Fruit fly (Drosophila melanogaster) whole organism, embryonic: ENCODE data around the gene CG5516.

Experiments
- ATbp ChIP-seq: fragments of 200-800 bp; sonication (Bioruptor generic); optimal IDR thresholded peaks from 2 replicates; lab custom pipeline; 2017; ENCODE audit warnings: missing biosample characterization, mild to moderate bottlenecking, missing genetic modification characterization, missing genetic modification reagents
- Abd-B ChIP-seq: fragments of 200-800 bp; sonication (Bioruptor generic); optimal IDR thresholded peaks from 2 replicates; lab custom pipeline; 2018; ENCODE audit warnings: missing biosample characterization, mild to moderate bottlenecking, missing genetic modification characterization, moderate library complexity
- CG11247 ChIP-seq: fragments of 200-800 bp; sonication (Bioruptor generic); IDR thresholded peaks from 2 replicates; pipeline ENCODE4 v1.3.6; 2022; ENCODE audit warnings: missing biosample characterization, missing genetic modification characterization
- CG13123 ChIP-seq: fragments of 200-800 bp; sonication (Bioruptor generic); optimal IDR thresholded peaks from 2 replicates; lab custom pipeline; 2016; ENCODE audit warnings: missing biosample characterization, missing genetic modification characterization
- CG13775 ChIP-seq: fragments of 200-800 bp; sonication (Bioruptor generic); optimal IDR thresholded peaks from 3 replicates; lab custom pipeline; 2017; ENCODE audit warnings: missing biosample characterization, mild to moderate bottlenecking, missing genetic modification characterization
- CG17912 ChIP-seq: fragments of 200-800 bp; sonication (Bioruptor generic); optimal IDR thresholded peaks from 2 replicates; lab custom pipeline; 2018; ENCODE audit warnings: missing biosample characterization, mild to moderate bottlenecking, missing genetic modification characterization
- CG2199 ChIP-seq: fragments of 200-800 bp; sonication (Bioruptor generic); IDR thresholded peaks from 3 replicates; pipeline ENCODE4 v1.3.6; 2022; ENCODE audit warnings: missing biosample characterization, missing genetic modification characterization
- CG43689 ChIP-seq: fragments of 200-800 bp; sonication (Bioruptor generic); IDR thresholded peaks from 2 replicates; pipeline ENCODE4 v1.3.6; 2022; ENCODE audit warnings: missing biosample characterization, missing genetic modification characterization
- CG4730 ChIP-seq: fragments of 200-800 bp; sonication (Bioruptor generic); IDR thresholded peaks from 2 replicates; pipeline ENCODE4 v1.3.6; 2022; ENCODE audit warnings: missing biosample characterization, missing genetic modification characterization
- CG9609 ChIP-seq: fragments of 200-800 bp; sonication (Bioruptor generic); optimal IDR thresholded peaks from 3 replicates; lab custom pipeline; 2016; ENCODE audit warnings: missing biosample characterization, missing genetic modification characterization
- CG9817 ChIP-seq: fragments of 200-800 bp; sonication (Bioruptor generic); optimal IDR thresholded peaks from 2 replicates; lab custom pipeline; 2018; ENCODE audit warnings: missing biosample characterization, mild to moderate bottlenecking, missing genetic modification characterization, moderate library complexity
- CHES-1-like ChIP-seq: fragments of 200-800 bp; sonication (Bioruptor generic); optimal IDR thresholded peaks from 2 replicates; lab custom pipeline; 2016; ENCODE audit warnings: missing biosample characterization, missing genetic modification characterization
- CkIIα-i1 ChIP-seq: fragments of 200-800 bp; sonication (Bioruptor generic); IDR thresholded peaks from 2 replicates; pipeline ENCODE4 v1.3.6; 2022; ENCODE audit warnings: missing biosample characterization, missing genetic modification characterization
- Drgx ChIP-seq: fragments of 200-800 bp; sonication (Bioruptor generic); IDR thresholded peaks from 2 replicates; pipeline ENCODE4 v1.3.6; 2022; ENCODE audit warnings: missing biosample characterization, missing genetic modification characterization
- Gsc ChIP-seq: fragments of 200-800 bp; sonication (Bioruptor generic); IDR thresholded peaks from 2 replicates; pipeline ENCODE4 v1.3.6; 2022; ENCODE audit warnings: missing biosample characterization, missing genetic modification characterization
- Gug ChIP-seq: fragments of 200-800 bp; sonication (Bioruptor generic); IDR thresholded peaks from 4 replicates; pipeline ENCODE4 v1.3.6; 2022; ENCODE audit warnings: missing biosample characterization, missing genetic modification characterization
- HLH4C ChIP-seq: fragments of 200-800 bp; sonication (Bioruptor generic); IDR thresholded peaks from 3 replicates; pipeline ENCODE4 v1.3.6; 2022; ENCODE audit warnings: missing biosample characterization, missing genetic modification characterization; ENCODE audit not compliant: partially characterized antibody
- Hey ChIP-seq: fragments of 200-800 bp; sonication (Bioruptor generic); optimal IDR thresholded peaks from 3 replicates; lab custom pipeline; 2018; ENCODE audit warnings: missing biosample characterization, mild to moderate bottlenecking, missing genetic modification characterization
- Hmr ChIP-seq: fragments of 200-800 bp; sonication (Bioruptor generic); optimal IDR thresholded peaks from 3 replicates; lab custom pipeline; 2017; ENCODE audit warnings: mild to moderate bottlenecking, missing biosample characterization, missing genetic modification reagents, missing genetic modification characterization
- Hmx ChIP-seq: fragments of 200-800 bp; sonication (Bioruptor generic); optimal IDR thresholded peaks from 2 replicates; lab custom pipeline; 2016; ENCODE audit warnings: missing biosample characterization, missing genetic modification characterization
- Hr39 ChIP-seq: fragments of >200 bp; optimal IDR thresholded peaks from 2 replicates; lab custom pipeline; 2017
- Jarid2 ChIP-seq: fragments of 200-800 bp; sonication (Bioruptor generic); optimal IDR thresholded peaks from 3 replicates; lab custom pipeline; 2017; ENCODE audit warnings: mild to moderate bottlenecking, missing biosample characterization, missing genetic modification reagents, missing genetic modification characterization
- Lim3 ChIP-seq: fragments of 200-800 bp; sonication (Bioruptor generic); IDR thresholded peaks from 2 replicates; pipeline ENCODE4 v1.3.6; 2022; ENCODE audit warnings: missing biosample characterization, missing genetic modification characterization
- Mes4 ChIP-seq: fragments of 200-800 bp; sonication (Bioruptor generic); optimal IDR thresholded peaks from 2 replicates; lab custom pipeline; 2016; ENCODE audit warnings: missing biosample characterization, missing genetic modification characterization
- Oaz ChIP-seq: fragments of 200-800 bp; sonication (Bioruptor generic); IDR thresholded peaks from 2 replicates; pipeline ENCODE4 v1.3.6; 2022; ENCODE audit warnings: missing biosample characterization, missing genetic modification characterization
- PHDP ChIP-seq: fragments of 200-800 bp; sonication (Bioruptor generic); optimal IDR thresholded peaks from 3 replicates; lab custom pipeline; 2018; ENCODE audit warnings: missing biosample characterization, mild to moderate bottlenecking, missing genetic modification characterization, moderate library complexity
- YL-1 ChIP-seq: fragments of 200-800 bp; sonication (Bioruptor generic); optimal IDR thresholded peaks from 3 replicates; lab custom pipeline; 2017; ENCODE audit warnings: missing biosample characterization, mild to moderate bottlenecking, missing genetic modification characterization
- abd-A ChIP-seq: fragments of 200-800 bp; sonication (Bioruptor generic); optimal IDR thresholded peaks from 3 replicates; lab custom pipeline; 2019; ENCODE audit warnings: missing biosample characterization, mild to moderate bottlenecking, missing genetic modification characterization, moderate library complexity
- ac ChIP-seq: fragments of 200-800 bp; sonication (Bioruptor generic); optimal IDR thresholded peaks from 3 replicates; lab custom pipeline; 2017; ENCODE audit warnings: missing biosample characterization, mild to moderate bottlenecking, missing genetic modification characterization
- ase ChIP-seq: fragments of 200-800 bp; sonication (Bioruptor generic); IDR thresholded peaks from 3 replicates; pipeline ENCODE4 v1.3.6; 2022; ENCODE audit warnings: missing biosample characterization, missing genetic modification characterization
- ato ChIP-seq: fragments of 200-800 bp; sonication (Bioruptor generic); IDR thresholded peaks from 2 replicates; pipeline ENCODE4 v1.3.6; 2022; ENCODE audit warnings: missing biosample characterization, missing genetic modification characterization; ENCODE audit not compliant: partially characterized antibody
- cad ChIP-seq: fragments of >200 bp; optimal IDR thresholded peaks from 2 replicates; lab custom pipeline; 2017; ENCODE audit warnings: missing biosample characterization, missing genetic modification characterization
- caup ChIP-seq: fragments of 200-800 bp; sonication (Bioruptor generic); optimal IDR thresholded peaks from 3 replicates; lab custom pipeline; 2017; ENCODE audit warnings: missing biosample characterization, mild to moderate bottlenecking, missing genetic modification characterization, moderate library complexity; ENCODE audit not compliant: severe bottlenecking
- cwo ChIP-seq: fragments of 200-800 bp; sonication (Bioruptor generic); optimal IDR thresholded peaks from 3 replicates; lab custom pipeline; 2017; ENCODE audit warnings: missing biosample characterization, missing genetic modification characterization, mild to moderate bottlenecking, moderate library complexity, missing genetic modification reagents
- dmrt99B ChIP-seq: fragments of 200-800 bp; sonication (Bioruptor generic); optimal IDR thresholded peaks from 2 replicates; lab custom pipeline; 2018; ENCODE audit warnings: missing biosample characterization, mild to moderate bottlenecking, missing genetic modification characterization, moderate library complexity
- ems ChIP-seq: fragments of 200-800 bp; sonication (Bioruptor generic); optimal IDR thresholded peaks from 3 replicates; lab custom pipeline; 2016; ENCODE audit warnings: missing biosample characterization, missing genetic modification characterization
- esg ChIP-seq: fragments of 200-800 bp; sonication (Bioruptor generic); conservative IDR thresholded peaks from 2 replicates; pipeline ENCODE4 v1.3.6; 2022; ENCODE audit warnings: missing biosample characterization, missing genetic modification characterization
- gce ChIP-seq: fragments of 200-800 bp; sonication (Bioruptor generic); IDR thresholded peaks from 3 replicates; pipeline ENCODE4 v1.3.6; 2022; ENCODE audit warnings: missing biosample characterization, missing genetic modification characterization
- gem ChIP-seq: fragments of 200-800 bp; sonication (Bioruptor generic); optimal IDR thresholded peaks from 2 replicates; lab custom pipeline; 2019; ENCODE audit warnings: missing biosample characterization, mild to moderate bottlenecking, missing genetic modification characterization, moderate library complexity
- jing ChIP-seq: fragments of 200-800 bp; sonication (Bioruptor generic); optimal IDR thresholded peaks from 2 replicates; lab custom pipeline; 2018; ENCODE audit warnings: missing biosample characterization, mild to moderate bottlenecking, missing genetic modification characterization
- kni ChIP-seq: fragments of 200-800 bp; sonication (Bioruptor generic); optimal IDR thresholded peaks from 3 replicates; lab custom pipeline; 2017; ENCODE audit warnings: mild to moderate bottlenecking, missing biosample characterization, missing genetic modification reagents, missing genetic modification characterization
- nerfin-1 ChIP-seq: fragments of 200-800 bp; sonication (Bioruptor generic); optimal IDR thresholded peaks from 3 replicates; lab custom pipeline; 2019; ENCODE audit warnings: missing biosample characterization, mild to moderate bottlenecking, missing genetic modification characterization, moderate library complexity
- nom ChIP-seq: fragments of 200-800 bp; sonication (Bioruptor generic); optimal IDR thresholded peaks from 2 replicates; lab custom pipeline; 2017; ENCODE audit warnings: missing biosample characterization, missing genetic modification characterization, mild to moderate bottlenecking, moderate library complexity, missing genetic modification reagents
- pzg ChIP-seq: fragments of 200-800 bp; sonication (Bioruptor generic); optimal IDR thresholded peaks from 3 replicates; lab custom pipeline; 2018; ENCODE audit warnings: missing biosample characterization, mild to moderate bottlenecking, missing genetic modification characterization, moderate library complexity
- salm ChIP-seq: fragments of 200-800 bp; sonication (Bioruptor generic); optimal IDR thresholded peaks from 2 replicates; lab custom pipeline; 2018; ENCODE audit warnings: missing biosample characterization, mild to moderate bottlenecking, missing genetic modification characterization
- schlank ChIP-seq: fragments of 200-800 bp; sonication (Bioruptor generic); optimal IDR thresholded peaks from 2 replicates; lab custom pipeline; 2018; ENCODE audit warnings: missing biosample characterization, mild to moderate bottlenecking, missing genetic modification characterization
- scrt ChIP-seq: fragments of 200-800 bp; sonication (Bioruptor generic); optimal IDR thresholded peaks from 2 replicates; lab custom pipeline; 2018; ENCODE audit warnings: missing biosample characterization, mild to moderate bottlenecking, missing genetic modification characterization, moderate library complexity
- unc-4 ChIP-seq: fragments of 200-800 bp; sonication (Bioruptor generic); IDR thresholded peaks from 2 replicates; pipeline ENCODE4 v1.3.6; 2022; ENCODE audit warnings: missing biosample characterization, missing genetic modification characterization; ENCODE audit not compliant: partially characterized antibody
- wor ChIP-seq: fragments of 200-800 bp; sonication (Bioruptor generic); IDR thresholded peaks from 2 replicates; pipeline ENCODE4 v1.3.6; 2022; ENCODE audit warnings: missing biosample characterization, missing genetic modification characterization
- zf30C ChIP-seq: fragments of 200-800 bp; sonication (Bioruptor generic); optimal IDR thresholded peaks from 3 replicates; lab custom pipeline; 2018; ENCODE audit warnings: missing biosample characterization, mild to moderate bottlenecking, missing genetic modification characterization

The CG5516 gene

dm6 chr3R:16010009-16010505, 46.4 kb downstream of the CG5516 start (continued):
- no peak for TF ChIP-seq CG9817 (tag; lab: Kevin White, UChicago)
- TF ChIP-seq salm = no peak
- no peak for TF ChIP-seq kni (GFP tag; lab: Kevin White, UChicago)
- no peak for TF ChIP-seq Hr39 (lab: Kevin White, UChicago)
- no peak for TF ChIP-seq jing
- no peak for TF ChIP-seq CG13775 (GFP tag; lab: Kevin White, UChicago)
- peak; percentile 46 for TF ChIP-seq cwo (GFP tag; lab: Kevin White, UChicago)
- TF ChIP-seq Oaz (GFP tag; lab: Robert Waterston, UW) = no peak
- TF ChIP-seq CG11247 = no peak
- no peak for TF ChIP-seq gem (tag; lab: Kevin White, UChicago)
- TF ChIP-seq schlank (tag; lab: Kevin White, UChicago) = no peak
- TF ChIP-seq esg (GFP tag; lab: Robert Waterston, UW) = no peak
- TF ChIP-seq Abd-B (GFP tag; lab: Kevin White, UChicago) = no peak
- TF ChIP-seq Mes4 = no peak
- no peak for TF ChIP-seq CG4730 (GFP tag; lab: Robert Waterston, UW)
- no peak for TF ChIP-seq nom
- TF ChIP-seq, all 482 proteins: peak for 16

- TF ChIP-seq wor (GFP tag; lab: Robert Waterston, UW) = no peak
- no peak for TF ChIP-seq Gsc (GFP tag; lab: Robert Waterston, UW)
- TF ChIP-seq gce (GFP tag; lab: Robert Waterston, UW) = no peak
- no peak for TF ChIP-seq CG13123 (GFP tag; lab: Kevin White, UChicago)
- no peak for TF ChIP-seq Hmx (GFP tag; lab: Kevin White, UChicago)
- TF ChIP-seq scrt = peak; percentile 11
- TF ChIP-seq ems (GFP tag; lab: Kevin White, UChicago) = no peak
- TF ChIP-seq abd-A (tag; lab: Kevin White, UChicago) = no peak
- no peak for TF ChIP-seq pzg (GFP tag; lab: Kevin White, UChicago)
- no peak for TF ChIP-seq Jarid2 (GFP tag; lab: Kevin White, UChicago)
- no peak for TF ChIP-seq CG9609
- TF ChIP-seq nerfin-1 (tag; lab: Kevin White, UChicago) = peak; percentile 25
- no peak for TF ChIP-seq HLH4C
- no peak for TF ChIP-seq unc-4 (GFP tag; lab: Robert Waterston, UW)
- no peak for TF ChIP-seq Drgx (GFP tag; lab: Robert Waterston, UW)
- no peak for TF ChIP-seq ac (GFP tag; lab: Kevin White, UChicago)
- peak; percentile 23 for TF ChIP-seq ATbp (GFP tag; lab: Kevin White, UChicago)
- 0 out of 3 replicates have a peak, but pooled peaks have one; percentile 6 for TF ChIP-seq ase
- TF ChIP-seq zf30C (GFP tag; lab: Kevin White, UChicago) = no peak
- peak; percentile 63 for TF ChIP-seq Hey
- TF ChIP-seq Gug (GFP tag; lab: Robert Waterston, UW) = no peak
- TF ChIP-seq dmrt99B (tag; lab: Kevin White, UChicago) = peak; percentile 35
- no peak for TF ChIP-seq cad (GFP tag; lab: Kevin White, UChicago)
- peak; percentile 2 for TF ChIP-seq PHDP (tag; lab: Kevin White, UChicago)
- TF ChIP-seq ato (GFP tag; lab: Robert Waterston, UW) = no peak
- TF ChIP-seq CHES-1-like = no peak
- no peak for TF ChIP-seq caup
- TF ChIP-seq CG17912 (GFP tag; lab: Kevin White, UChicago) = peak; percentile 16
- TF ChIP-seq CkIIα-i1 (GFP tag; lab: Robert Waterston, UW) = no peak
- TF ChIP-seq Lim3 (GFP tag; lab: Robert Waterston, UW) = no peak
- TF ChIP-seq YL-1 (GFP tag; lab: Kevin White, UChicago) = no peak
- peak; percentile 20 for TF ChIP-seq Hmr (GFP tag; lab: Kevin White, UChicago)
- TF ChIP-seq CG2199 (GFP tag; lab: Robert Waterston, UW) = no peak
- no peak for TF ChIP-seq CG43689 (GFP tag; lab: Robert Waterston, UW)
Observed at dm6 chr3R:16011698-16012332, 48.1 kb downstream of the CG5516 start.
